Worm (Caenorhabditis elegans): ENCODE results near the gene ugt-10.

DNA sequence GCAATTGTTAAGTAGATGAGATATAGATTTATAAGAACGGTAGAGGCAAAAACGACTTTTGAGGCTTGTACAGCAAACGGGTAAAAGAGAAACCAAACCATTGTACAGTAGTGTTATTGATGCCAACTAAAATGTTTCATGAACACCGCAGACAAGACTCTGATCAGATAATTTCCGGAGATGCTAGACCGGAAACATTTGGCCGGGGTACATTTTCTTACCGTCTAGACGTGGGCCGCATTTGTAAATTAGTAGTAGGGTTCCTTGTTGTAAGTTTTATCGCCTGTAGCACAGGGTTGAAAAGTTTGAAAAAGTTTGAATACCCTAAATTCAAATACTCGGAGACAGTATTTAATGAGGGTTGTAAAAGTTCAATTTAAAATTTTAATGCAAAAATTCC lies 18.5 kb downstream of the ugt-10 start, which contains the start of gene str-32:
- TF ChIP-seq ceh-44 (GFP tag; IDR thresholded peaks at IDR 0.05) (no peak), egl-27 (tag; optimal IDR thresholded peaks at IDR 0.05) (no peak), ZK546.5 (tag; optimal IDR thresholded peaks at IDR 0.05) (no peak), unc-62 (GFP tag; optimal IDR thresholded peaks at IDR 0.05 in 1 of 2) (no peak), unc-62 (tag; optimal IDR thresholded peaks at IDR 0.05) (no peak), ces-1 (GFP tag; optimal IDR thresholded peaks at IDR 0.05) (no peak), lin-1 (GFP tag; IDR thresholded peaks at IDR 0.05) (no peak), daf-19 (GFP tag; conservative IDR thresholded peaks at IDR 0.05) (no peak)
